Fruit fly (Drosophila melanogaster) whole organism, prepupa: ENCODE data around the gene CG1575.

ENCODE experiments used
- Blimp-1 ChIP-seq: fragments of 200-800 bp; sonication (Bioruptor generic); optimal IDR thresholded peaks from 3 replicates; lab custom pipeline; 2017; ENCODE audit warnings: missing biosample characterization, missing genetic modification characterization, mild to moderate bottlenecking, moderate library complexity, missing genetic modification reagents
- CG10631 ChIP-seq: fragments of 200-800 bp; sonication (Bioruptor generic); optimal IDR thresholded peaks from 2 replicates; lab custom pipeline; 2016; ENCODE audit warnings: missing biosample characterization, missing genetic modification characterization
- CG32006 ChIP-seq: fragments of 200-800 bp; sonication (Bioruptor generic); optimal IDR thresholded peaks from 3 replicates; lab custom pipeline; 2017; ENCODE audit warnings: missing biosample characterization, mild to moderate bottlenecking, missing genetic modification characterization
- CG7368 ChIP-seq: fragments of 200-800 bp; sonication (Bioruptor generic); optimal IDR thresholded peaks from 3 replicates; lab custom pipeline; 2016; ENCODE audit warnings: missing biosample characterization, missing genetic modification characterization
- Ets21C ChIP-seq: fragments of 200-800 bp; sonication (Bioruptor generic); optimal IDR thresholded peaks from 3 replicates; lab custom pipeline; 2016; ENCODE audit warnings: missing biosample characterization, missing genetic modification characterization
- Hr39 ChIP-seq: fragments of 200-800 bp; sonication (Bioruptor generic); optimal IDR thresholded peaks from 2 replicates; lab custom pipeline; 2016; ENCODE audit warnings: missing biosample characterization, missing genetic modification characterization
- Hr4 ChIP-seq: fragments of 200-800 bp; sonication (Bioruptor generic); optimal IDR thresholded peaks from 3 replicates; lab custom pipeline; 2016; ENCODE audit warnings: missing biosample characterization, missing genetic modification characterization
- Met ChIP-seq: fragments of 200-800 bp; sonication (Bioruptor generic); optimal IDR thresholded peaks from 3 replicates; lab custom pipeline; 2016; ENCODE audit warnings: missing biosample characterization, missing genetic modification characterization
- OdsH ChIP-seq: fragments of 200-800 bp; sonication (Bioruptor generic); optimal IDR thresholded peaks from 3 replicates; lab custom pipeline; 2016; ENCODE audit warnings: missing biosample characterization, missing genetic modification characterization
- Smox ChIP-seq: fragments of 200-800 bp; sonication (Bioruptor generic); optimal IDR thresholded peaks from 3 replicates; lab custom pipeline; 2016; ENCODE audit warnings: missing biosample characterization, missing genetic modification characterization
- Sox102F ChIP-seq: fragments of 200-800 bp; sonication (Bioruptor generic); optimal IDR thresholded peaks from 2 replicates; lab custom pipeline; 2016; ENCODE audit warnings: missing biosample characterization, mild to moderate bottlenecking, missing genetic modification characterization
- esn ChIP-seq: fragments of 200-800 bp; sonication (Bioruptor generic); optimal IDR thresholded peaks from 2 replicates; lab custom pipeline; 2016; ENCODE audit warnings: missing biosample characterization, mild to moderate bottlenecking, missing genetic modification characterization, moderate library complexity
- lz ChIP-seq: fragments of 200-800 bp; sonication (Bioruptor generic); optimal IDR thresholded peaks from 3 replicates; lab custom pipeline; 2016; ENCODE audit warnings: missing biosample characterization, missing genetic modification characterization
- spab ChIP-seq: fragments of 200-800 bp; sonication (Bioruptor generic); optimal IDR thresholded peaks from 2 replicates; lab custom pipeline; 2017; ENCODE audit warnings: missing biosample characterization, mild to moderate bottlenecking, missing genetic modification characterization, missing genetic modification reagents

DNA sequence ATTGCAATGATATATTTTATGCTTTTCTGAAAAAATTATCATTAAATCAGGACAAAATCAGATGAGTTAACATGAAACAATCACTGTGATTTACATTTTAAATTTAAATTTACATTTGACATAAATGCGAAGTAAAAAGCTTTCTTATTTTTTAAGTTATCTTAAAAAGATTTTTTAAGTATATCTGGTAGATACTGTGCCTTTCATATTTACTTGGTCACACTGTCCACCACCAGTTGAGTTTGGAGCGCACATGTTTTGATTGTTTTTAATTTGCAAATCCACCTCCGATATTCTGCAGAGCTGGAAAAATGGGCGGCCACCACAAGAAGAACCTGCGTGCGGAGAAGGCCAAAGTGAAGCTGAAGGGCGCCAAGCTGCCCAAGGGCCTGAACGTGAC, at the start of gene CG1575:
- no peak for TF ChIP-seq Met (GFP tag; lab: Kevin White, UChicago)
- TF ChIP-seq CG10631 (GFP tag; lab: Kevin White, UChicago): no peak
- TF ChIP-seq Smox: no peak
- TF ChIP-seq Ets21C (GFP tag; lab: Kevin White, UChicago): no peak
- TF ChIP-seq OdsH (GFP tag; lab: Kevin White, UChicago): no peak
- no peak for TF ChIP-seq lz (GFP tag; lab: Kevin White, UChicago)
- TF ChIP-seq CG7368 (GFP tag; lab: Kevin White, UChicago): no peak
- TF ChIP-seq Sox102F (GFP tag; lab: Kevin White, UChicago): no peak
- no peak for TF ChIP-seq CG32006 (GFP tag; lab: Kevin White, UChicago)
- TF ChIP-seq Blimp-1 (GFP tag; lab: Kevin White, UChicago): no peak
- TF ChIP-seq spab (GFP tag; lab: Kevin White, UChicago): no peak
- no peak for TF ChIP-seq Hr39 (GFP tag; lab: Kevin White, UChicago)
- no peak for TF ChIP-seq esn
- no peak for TF ChIP-seq Hr4 (GFP tag; lab: Kevin White, UChicago)
